Worm (Caenorhabditis elegans) whole organism, L4 larva: ENCODE results near the gene dpl-1.

Experiments used
- daf-12 ChIP-seq: fragments of 150-350 bp; optimal IDR thresholded peaks from 2 replicates; lab custom pipeline; 2014; ENCODE audit warnings: missing biosample characterization, missing genetic modification reagents, missing genetic modification characterization
- egl-27 ChIP-seq: sonication (generic microtip); optimal IDR thresholded peaks from 3 replicates; lab custom pipeline; 2017; ENCODE audit warnings: missing biosample characterization, missing genetic modification reagents, missing genetic modification characterization
- egl-43 ChIP-seq: fragments of 200-800 bp; sonication (Bioruptor generic); IDR thresholded peaks from 2 replicates; pipeline ENCODE4 v1.3.6; 2022; ENCODE audit warnings: missing genetic modification reagents, missing genetic modification characterization, missing compliant biosample characterization
- lin-38 ChIP-seq: fragments of 200-800 bp; sonication (Bioruptor generic); IDR thresholded peaks from 2 replicates; pipeline ENCODE4 v1.3.6; 2022; ENCODE audit warnings: missing genetic modification reagents, missing genetic modification characterization, missing compliant biosample characterization
- lir-3 ChIP-seq: sonication (generic microtip); optimal IDR thresholded peaks from 2 replicates; lab custom pipeline; 2016; ENCODE audit warnings: mild to moderate bottlenecking, missing genetic modification characterization, missing compliant biosample characterization
- madf-5 ChIP-seq, 2 experiments: fragments of 200-800 bp; sonication (Bioruptor generic); IDR thresholded peaks; 2 replicates each; pipeline ENCODE4 v1.3.6; 2022; ENCODE audit warnings: missing compliant biosample characterization in 2 of 2, missing genetic modification characterization in 2 of 2
- mdt-29 ChIP-seq: fragments of 200-800 bp; sonication (Bioruptor generic); IDR thresholded peaks from 2 replicates; pipeline ENCODE4 v1.3.6; 2022; ENCODE audit warnings: missing genetic modification reagents, missing genetic modification characterization, missing compliant biosample characterization
- pqm-1 ChIP-seq: sonication (generic microtip); optimal IDR thresholded peaks from 2 replicates; lab custom pipeline; 2017; ENCODE audit warnings: missing biosample characterization, missing genetic modification characterization
- zfp-3 ChIP-seq: fragments of 200-800 bp; sonication (Bioruptor generic); conservative IDR thresholded peaks from 2 replicates; pipeline ENCODE4 v1.3.6; 2022; ENCODE audit warnings: missing genetic modification reagents, missing genetic modification characterization, missing compliant biosample characterization

DNA sequence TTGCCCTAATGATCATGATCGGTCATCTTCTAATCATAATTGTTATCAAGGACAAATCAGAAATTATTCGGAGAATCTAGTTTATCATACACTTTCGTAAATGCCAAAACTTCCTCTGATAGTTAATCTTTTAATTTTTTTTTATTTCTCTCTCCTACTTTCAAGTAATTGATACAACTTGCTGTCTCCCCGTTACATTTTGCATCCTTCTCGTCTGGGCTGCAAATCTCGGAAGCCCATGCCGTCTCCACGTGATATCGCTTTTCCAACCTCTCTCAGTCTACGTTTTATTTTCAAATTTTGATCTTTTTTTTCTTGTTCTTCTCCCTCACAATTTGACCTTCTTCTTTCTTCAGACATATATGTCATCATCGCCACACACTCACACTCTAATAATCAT is 8.7 kb upstream of the dpl-1 start, which contains the start of gene rhy-1:
- TF ChIP-seq zfp-3 (no peak), pqm-1 (tag; lab: Kevin White, UChicago) (no peak), daf-12 (tag; lab: Kevin White, UChicago) (no peak), mdt-29 (GFP tag; lab: Robert Waterston, UW) (no peak), egl-43 (GFP tag; lab: Robert Waterston, UW) (no peak), lin-38 (no peak), egl-27 (tag; lab: Kevin White, UChicago) (no peak), madf-5 (GFP tag; IDR thresholded peaks at IDR 0.05; lab: Robert Waterston, UW) (no peak), lir-3 (tag; lab: Kevin White, UChicago) (no peak)
